Worm (Caenorhabditis elegans): ENCODE data around the gene Y6E2A.10.
A peak's percentile ranks its signal among the peaks of the same experiment; 100 is the strongest.

The Y6E2A.10 gene

ce11 chrV:15733568-15733967 lies 3.2 kb upstream of the Y6E2A.10 start, which contains the start of gene T23D5.3:
Gene T23D5.3, minus strand, starts transcription at chrV:15733668.
- no peak for TF ChIP-seq unc-130 (GFP tag; optimal IDR thresholded peaks at IDR 0.05)
- TF ChIP-seq attf-6 (GFP tag; IDR thresholded peaks at IDR 0.05) = no peak
- no peak for TF ChIP-seq rcor-1 (GFP tag; IDR thresholded peaks at IDR 0.05)
- no peak for TF ChIP-seq F57C9.4 (tag; optimal IDR thresholded peaks at IDR 0.05)
- no peak for TF ChIP-seq lin-40 (tag; optimal IDR thresholded peaks at IDR 0.05)
- no peak for TF ChIP-seq hmg-20 (GFP tag; IDR thresholded peaks at IDR 0.05)
- no peak for TF ChIP-seq T26A5.8 (tag; optimal IDR thresholded peaks at IDR 0.05)
- TF ChIP-seq snpc-1.1 (tag; optimal IDR thresholded peaks at IDR 0.05; ENCODE audit: insufficient read depth) = no peak

- no peak for TF ChIP-seq sea-2 (GFP tag; IDR thresholded peaks at IDR 0.05)
- TF ChIP-seq zfh-2 (GFP tag; conservative IDR thresholded peaks at IDR 0.05) = peak; percentile 79
- TF ChIP-seq egl-18 (GFP tag; IDR thresholded peaks at IDR 0.05) = no peak
- no peak for TF ChIP-seq F57C9.4 (tag; optimal IDR thresholded peaks at IDR 0.05)
Observed at ce11 chrV:15733020-15733419, 2.7 kb upstream of the Y6E2A.10 start.

- TF ChIP-seq atf-7 (tag; optimal IDR thresholded peaks at IDR 0.05) = no peak
- TF ChIP-seq snpc-4 (GFP tag; optimal IDR thresholded peaks at IDR 0.05) = no peak
- TF ChIP-seq snpc-4 (tag; optimal IDR thresholded peaks at IDR 0.05) = no peak
- no peak for TF ChIP-seq nhr-90 (tag; optimal IDR thresholded peaks at IDR 0.05)
- no peak for TF ChIP-seq sptf-2 (GFP tag; optimal IDR thresholded peaks at IDR 0.05)
- no peak for TF ChIP-seq somi-1 (GFP tag; optimal IDR thresholded peaks at IDR 0.05)
Observed at ce11 chrV:15732209-15732608, 1.9 kb upstream of the Y6E2A.10 start, which contains the start of gene str-38. Gene str-38, minus strand, starts transcription at chrV:15732309.

ce11 chrV:15726610-15727009 lies 3.7 kb downstream of the Y6E2A.10 start, which contains the start of the genes irld-57 and sfxn-1.3:
Gene irld-57, minus strand, starts transcription at chrV:15726710.
Gene sfxn-1.3, plus strand, starts transcription at chrV:15726841.
- TF ChIP-seq repo-1 (tag; optimal IDR thresholded peaks at IDR 0.05) (no peak), dox-1 (GFP tag; IDR thresholded peaks at IDR 0.05) (no peak), ztf-26 (tag; optimal IDR thresholded peaks at IDR 0.05) (no peak), cebp-2 (GFP tag; IDR thresholded peaks at IDR 0.05) (no peak), T26A5.8 (tag; optimal IDR thresholded peaks at IDR 0.05) (no peak), ztf-3 (GFP tag; optimal IDR thresholded peaks at IDR 0.05) (no peak), ets-4 (GFP tag; optimal IDR thresholded peaks at IDR 0.05) (no peak), ceh-27 (GFP tag; optimal IDR thresholded peaks at IDR 0.05) (no peak)

- no peak for TF ChIP-seq snpc-1.3 (tag; optimal IDR thresholded peaks at IDR 0.05; ENCODE audit: insufficient read depth)
- no peak for TF ChIP-seq ets-4 (GFP tag; optimal IDR thresholded peaks at IDR 0.05)
- no peak for TF ChIP-seq F52B5.7 (tag; optimal IDR thresholded peaks at IDR 0.05)
- TF ChIP-seq pha-4 (tag; optimal IDR thresholded peaks at IDR 0.05) = no peak
- TF ChIP-seq sea-2 (GFP tag; IDR thresholded peaks at IDR 0.05) = no peak
- no peak for TF ChIP-seq ceh-58 (GFP tag; IDR thresholded peaks at IDR 0.05)
- TF ChIP-seq K11D2.4 (GFP tag; IDR thresholded peaks at IDR 0.05) = no peak
- TF ChIP-seq rpc-1 (optimal IDR thresholded peaks at IDR 0.05) = no peak
- TF ChIP-seq rpc-1 (tag; optimal IDR thresholded peaks at IDR 0.05) = no peak
- no peak for TF ChIP-seq attf-3 (GFP tag; conservative IDR thresholded peaks at IDR 0.05)
- no peak for TF ChIP-seq ztf-6 (GFP tag; IDR thresholded peaks at IDR 0.05)
- TF ChIP-seq Y53G8AR.9 (GFP tag; conservative IDR thresholded peaks at IDR 0.05) = no peak
- no peak for TF ChIP-seq nfyb-1 (GFP tag; IDR thresholded peaks at IDR 0.05)
- TF ChIP-seq Y95B8A.8 (GFP tag; IDR thresholded peaks at IDR 0.05) = no peak
- no peak for TF ChIP-seq T07F8.4 (tag; optimal IDR thresholded peaks at IDR 0.05)
- TF ChIP-seq nhr-120 (GFP tag; IDR thresholded peaks at IDR 0.05) = no peak
- no peak for TF ChIP-seq Y67H2A.10 (GFP tag; conservative IDR thresholded peaks at IDR 0.05)
Observed at ce11 chrV:15721888-15722287, 8.5 kb downstream of the Y6E2A.10 start, which contains the start of gene srh-140. Gene srh-140, plus strand, starts transcription at chrV:15722188.

All from whole organism, young adult.